Worm (Caenorhabditis elegans): ENCODE measurements around the gene B0303.16.
A peak's percentile ranks its signal among the peaks of the same experiment; 100 is the strongest.

Gene B0303.16

ce11 chrIII:8685590-8686240 lies 19.1 kb upstream of the B0303.16 start:
- TF ChIP-seq W03F9.2 (tag; optimal IDR thresholded peaks at IDR 0.05) (no peak), him-1 (tag; optimal IDR thresholded peaks at IDR 0.05) (no peak), dao-5 (tag; optimal IDR thresholded peaks at IDR 0.05) (no peak)

ce11 chrIII:8688438-8688946 lies 16.4 kb upstream of the B0303.16 start, which contains the start of gene hadb-1:
TSS of gene hadb-1 (minus strand) at chrIII:8688488.
- TF ChIP-seq W03F9.2 (tag; optimal IDR thresholded peaks at IDR 0.05) (no peak), dao-5 (tag; optimal IDR thresholded peaks at IDR 0.05) (no peak), him-1 (tag; optimal IDR thresholded peaks at IDR 0.05) (no peak)

- no peak for TF ChIP-seq W03F9.2 (tag; optimal IDR thresholded peaks at IDR 0.05)
- TF ChIP-seq dao-5 (tag; optimal IDR thresholded peaks at IDR 0.05): no peak
- no peak for TF ChIP-seq him-1 (tag; optimal IDR thresholded peaks at IDR 0.05)
Observed at ce11 chrIII:8689143-8689542, 15.7 kb upstream of the B0303.16 start.

ce11 chrIII:8689655-8690054 lies 15.2 kb upstream of the B0303.16 start, which contains the start of gene B0303.4:
TSS of gene B0303.4 (plus strand) at chrIII:8689850.
- TF ChIP-seq W03F9.2 (tag; optimal IDR thresholded peaks at IDR 0.05) (peak; percentile 22), him-1 (tag; optimal IDR thresholded peaks at IDR 0.05) (no peak)

ce11 chrIII:8693322-8693721 lies 11.5 kb upstream of the B0303.16 start, which contains the start of gene B0303.7:
TSS of gene B0303.7 (plus strand) at chrIII:8693622.
- TF ChIP-seq W03F9.2 (tag; optimal IDR thresholded peaks at IDR 0.05): no peak
- TF ChIP-seq dao-5 (tag; optimal IDR thresholded peaks at IDR 0.05): no peak
- TF ChIP-seq him-1 (tag; optimal IDR thresholded peaks at IDR 0.05): no peak

- TF ChIP-seq dao-5 (tag; optimal IDR thresholded peaks at IDR 0.05) (no peak), him-1 (tag; optimal IDR thresholded peaks at IDR 0.05) (no peak), W03F9.2 (tag; optimal IDR thresholded peaks at IDR 0.05) (no peak)
Observed at ce11 chrIII:8696680-8697079, 8.2 kb upstream of the B0303.16 start.

ce11 chrIII:8697268-8697907 lies 7.5 kb upstream of the B0303.16 start:
- TF ChIP-seq him-1 (tag; optimal IDR thresholded peaks at IDR 0.05) (no peak), W03F9.2 (tag; optimal IDR thresholded peaks at IDR 0.05) (no peak), dao-5 (tag; optimal IDR thresholded peaks at IDR 0.05) (no peak)

- TF ChIP-seq W03F9.2 (tag; optimal IDR thresholded peaks at IDR 0.05) (no peak), him-1 (tag; optimal IDR thresholded peaks at IDR 0.05) (no peak), dao-5 (tag; optimal IDR thresholded peaks at IDR 0.05) (no peak)
Observed at ce11 chrIII:8700289-8700957, 4.4 kb upstream of the B0303.16 start, which contains the start of the genes sdz-1 and vps-33.1. TSS of gene sdz-1 (minus strand) at chrIII:8700339. TSS of gene vps-33.1 (plus strand) at chrIII:8700927.

- TF ChIP-seq W03F9.2 (tag; optimal IDR thresholded peaks at IDR 0.05) (no peak), dao-5 (tag; optimal IDR thresholded peaks at IDR 0.05) (no peak), him-1 (tag; optimal IDR thresholded peaks at IDR 0.05) (no peak)
Observed at ce11 chrIII:8709735-8710134, 4.9 kb downstream of the B0303.16 start.

ce11 chrIII:8710310-8710709 lies 5.4 kb downstream of the B0303.16 start, which contains the start of gene B0303.11:
TSS of gene B0303.11 (minus strand) at chrIII:8710410.
- TF ChIP-seq W03F9.2 (tag; optimal IDR thresholded peaks at IDR 0.05) (no peak), him-1 (tag; optimal IDR thresholded peaks at IDR 0.05) (no peak), dao-5 (tag; optimal IDR thresholded peaks at IDR 0.05) (no peak)

ce11 chrIII:8712968-8713367 lies 8.1 kb downstream of the B0303.16 start:
- TF ChIP-seq dao-5 (tag; optimal IDR thresholded peaks at IDR 0.05) (no peak), him-1 (tag; optimal IDR thresholded peaks at IDR 0.05) (no peak), W03F9.2 (tag; optimal IDR thresholded peaks at IDR 0.05) (no peak)

ce11 chrIII:8716084-8716483 lies 11.2 kb downstream of the B0303.16 start, which contains the start of gene B0303.14:
TSS of gene B0303.14 (minus strand) at chrIII:8716184.
- no peak for TF ChIP-seq dao-5 (tag; optimal IDR thresholded peaks at IDR 0.05)
- no peak for TF ChIP-seq W03F9.2 (tag; optimal IDR thresholded peaks at IDR 0.05)
- TF ChIP-seq him-1 (tag; optimal IDR thresholded peaks at IDR 0.05): no peak

- TF ChIP-seq him-1 (tag; optimal IDR thresholded peaks at IDR 0.05) (no peak), W03F9.2 (tag; optimal IDR thresholded peaks at IDR 0.05) (no peak), dao-5 (tag; optimal IDR thresholded peaks at IDR 0.05) (no peak)
Observed at ce11 chrIII:8717231-8717694, 12.4 kb downstream of the B0303.16 start, which contains the start of gene mrpl-11. TSS of gene mrpl-11 (plus strand) at chrIII:8717644.
